Worm (Caenorhabditis elegans) whole organism, L4 larva: ENCODE results near the gene K09E2.2.

ENCODE experiments used
- D1046.2 ChIP-seq: fragments of 200-800 bp; sonication (Bioruptor generic); IDR thresholded peaks from 2 replicates; pipeline ENCODE4 v1.3.6; 2022; ENCODE audit warnings: missing genetic modification characterization, missing compliant biosample characterization
- F26F4.8 ChIP-seq: fragments of 200-800 bp; sonication (Bioruptor generic); conservative IDR thresholded peaks from 2 replicates; pipeline ENCODE4 v1.3.6; 2022; ENCODE audit warnings: missing genetic modification characterization, missing compliant biosample characterization
- F44E2.7 ChIP-seq: fragments of 200-800 bp; sonication (Bioruptor generic); IDR thresholded peaks from 2 replicates; pipeline ENCODE4 v2.1.2; 2022; ENCODE audit warnings: missing genetic modification characterization, missing compliant biosample characterization
- F49E8.2 ChIP-seq: sonication (generic microtip); optimal IDR thresholded peaks from 2 replicates; lab custom pipeline; 2016; ENCODE audit warnings: missing compliant biosample characterization, mild to moderate bottlenecking, missing genetic modification characterization, borderline replicate concordance
- Y105C5A.15 ChIP-seq: fragments of 200-800 bp; sonication (Bioruptor generic); IDR thresholded peaks from 2 replicates; pipeline ENCODE4 v1.3.6; 2022; ENCODE audit warnings: missing genetic modification characterization, missing compliant biosample characterization
- Y48G9A.11 ChIP-seq: fragments of 200-800 bp; sonication (Bioruptor generic); IDR thresholded peaks from 2 replicates; pipeline ENCODE4 v1.3.6; 2022; ENCODE audit warnings: missing genetic modification reagents, missing genetic modification characterization, missing compliant biosample characterization
- Y75B8A.6 ChIP-seq: fragments of 200-800 bp; sonication (Bioruptor generic); IDR thresholded peaks from 2 replicates; pipeline ENCODE4 v1.3.6; 2022; ENCODE audit warnings: missing genetic modification reagents, missing genetic modification characterization, missing compliant biosample characterization
- ZK337.2 ChIP-seq: fragments of 200-800 bp; sonication (Bioruptor generic); IDR thresholded peaks from 2 replicates; pipeline ENCODE4 v1.3.6; 2022; ENCODE audit warnings: missing genetic modification reagents, missing genetic modification characterization, missing compliant biosample characterization
- aha-1 ChIP-seq: fragments of 150-350 bp; peaks from one replicate; lab custom pipeline; 2014; ENCODE audit warnings: missing biosample characterization, missing genetic modification characterization
- ama-1 ChIP-seq: fragments of 150-350 bp; optimal IDR thresholded peaks from 2 replicates; lab custom pipeline; 2014; ENCODE audit warnings: inconsistent platforms, mixed read lengths
- arid-1 ChIP-seq: fragments of 200-800 bp; sonication (Bioruptor generic); conservative IDR thresholded peaks from 2 replicates; pipeline ENCODE4 v1.3.6; 2022; ENCODE audit warnings: missing genetic modification reagents, missing genetic modification characterization, missing compliant biosample characterization
- ceh-32 ChIP-seq: sonication (generic microtip); optimal IDR thresholded peaks from 2 replicates; lab custom pipeline; 2016; ENCODE audit warnings: mild to moderate bottlenecking, missing genetic modification characterization, missing compliant biosample characterization; ENCODE audit not compliant: poor library complexity
- ceh-44 ChIP-seq: fragments of 200-800 bp; sonication (Bioruptor generic); IDR thresholded peaks from 2 replicates; pipeline ENCODE4 v1.3.6; 2022; ENCODE audit warnings: missing genetic modification reagents, missing genetic modification characterization, missing compliant biosample characterization
- ces-1 ChIP-seq: fragments of 150-350 bp; sonication (generic microtip); optimal IDR thresholded peaks from 4 replicates; lab custom pipeline; 2014; ENCODE audit warnings: missing biosample characterization, missing genetic modification reagents, missing genetic modification characterization
- ctbp-1 ChIP-seq: fragments of 200-800 bp; sonication (Bioruptor generic); IDR thresholded peaks from 2 replicates; pipeline ENCODE4 v1.3.6; 2022; ENCODE audit warnings: missing genetic modification reagents, missing genetic modification characterization, missing compliant biosample characterization
- daf-16 ChIP-seq, 3 experiments: sonication (generic microtip); optimal IDR thresholded peaks; 2 replicates each; lab custom pipeline; 2016 to 2017; ENCODE audit warnings: missing genetic modification characterization in 3 of 3, missing genetic modification reagents in 3 of 3, mild to moderate bottlenecking in 2 of 3, missing compliant biosample characterization in 2 of 3, missing biosample characterization in 1 of 3, moderate library complexity in 1 of 3
- daf-19 ChIP-seq: fragments of 200-800 bp; sonication (Bioruptor generic); conservative IDR thresholded peaks from 2 replicates; pipeline ENCODE4 v1.3.6; 2022; ENCODE audit warnings: missing genetic modification characterization, missing compliant biosample characterization
- dmd-6 ChIP-seq: fragments of 200-800 bp; sonication (Bioruptor generic); IDR thresholded peaks from 2 replicates; pipeline ENCODE4 v1.3.6; 2022; ENCODE audit warnings: missing genetic modification reagents, missing genetic modification characterization, missing compliant biosample characterization
- duxl-1 ChIP-seq: sonication (generic microtip); optimal IDR thresholded peaks from 2 replicates; lab custom pipeline; 2016; ENCODE audit warnings: mild to moderate bottlenecking, missing genetic modification characterization, moderate library complexity, missing compliant biosample characterization; ENCODE audit not compliant: poor library complexity
- dve-1 ChIP-seq: sonication (generic microtip); optimal IDR thresholded peaks from 2 replicates; lab custom pipeline; 2017; ENCODE audit warnings: antibody characterized with exemption, mild to moderate bottlenecking, missing genetic modification characterization, missing compliant biosample characterization; ENCODE audit not compliant: insufficient read depth
- hlh-30 ChIP-seq: sonication (generic microtip); optimal IDR thresholded peaks from 2 replicates; lab custom pipeline; 2017; ENCODE audit warnings: antibody characterized with exemption, mild to moderate bottlenecking, missing genetic modification characterization, missing compliant biosample characterization; ENCODE audit not compliant: insufficient read depth
- hmg-1.1 ChIP-seq: fragments of 200-800 bp; sonication (Bioruptor generic); IDR thresholded peaks from 2 replicates; pipeline ENCODE4 v1.3.6; 2022; ENCODE audit warnings: missing genetic modification reagents, missing genetic modification characterization, missing compliant biosample characterization
- lim-7 ChIP-seq: fragments of 200-800 bp; sonication (Bioruptor generic); IDR thresholded peaks from 2 replicates; pipeline ENCODE4 v1.3.6; 2022; ENCODE audit warnings: missing genetic modification characterization, missing compliant biosample characterization
- lin-39 ChIP-seq: fragments of 150-350 bp; optimal IDR thresholded peaks from 2 replicates; lab custom pipeline; 2014; ENCODE audit warnings: missing biosample characterization, missing genetic modification reagents, missing genetic modification characterization
- lir-3 ChIP-seq: sonication (generic microtip); optimal IDR thresholded peaks from 2 replicates; lab custom pipeline; 2016; ENCODE audit warnings: mild to moderate bottlenecking, missing genetic modification characterization, missing compliant biosample characterization
- madf-5 ChIP-seq, 2 experiments: fragments of 200-800 bp; sonication (Bioruptor generic); IDR thresholded peaks; 2 replicates each; pipeline ENCODE4 v1.3.6; 2022; ENCODE audit warnings: missing compliant biosample characterization in 2 of 2, missing genetic modification characterization in 2 of 2
- madf-9 ChIP-seq: fragments of 200-800 bp; sonication (Bioruptor generic); conservative IDR thresholded peaks from 2 replicates; pipeline ENCODE4 v1.3.6; 2022; ENCODE audit warnings: missing genetic modification reagents, missing genetic modification characterization, missing compliant biosample characterization
- mdl-1 ChIP-seq, 2 experiments: fragments of 150-350 bp in 1 of 2; sonication (generic microtip) in 1 of 2; optimal IDR thresholded peaks; 2 replicates each; lab custom pipeline; 2014 to 2017; ENCODE audit warnings: missing biosample characterization in 2 of 2, missing genetic modification characterization in 2 of 2
- mes-2 ChIP-seq: sonication (generic microtip); optimal IDR thresholded peaks from 2 replicates; lab custom pipeline; 2016; ENCODE audit warnings: missing genotype, mild to moderate bottlenecking, missing genetic modification characterization, missing compliant biosample characterization; ENCODE audit not compliant: poor library complexity, severe bottlenecking
- mxl-3 ChIP-seq: fragments of 200-800 bp; sonication (Bioruptor generic); optimal IDR thresholded peaks from 2 replicates; lab custom pipeline; 2018; ENCODE audit warnings: mild to moderate bottlenecking, missing genetic modification characterization, missing compliant biosample characterization
- nhr-102 ChIP-seq: sonication (generic microtip); optimal IDR thresholded peaks from 2 replicates; lab custom pipeline; 2016; ENCODE audit warnings: mild to moderate bottlenecking, missing genetic modification characterization, moderate library complexity, missing compliant biosample characterization
- nhr-11 ChIP-seq: fragments of 150-350 bp; optimal IDR thresholded peaks from 2 replicates; lab custom pipeline; 2014; ENCODE audit warnings: missing biosample characterization, missing genetic modification characterization
- nhr-28 ChIP-seq: fragments of 150-350 bp; optimal IDR thresholded peaks from 2 replicates; lab custom pipeline; 2014; ENCODE audit warnings: missing biosample characterization, missing genetic modification characterization
- nhr-41 ChIP-seq: fragments of 200-800 bp; sonication (Bioruptor generic); IDR thresholded peaks from 2 replicates; pipeline ENCODE4 v1.3.6; 2022; ENCODE audit warnings: missing genetic modification reagents, missing genetic modification characterization, missing compliant biosample characterization
- nhr-42 ChIP-seq: fragments of 200-800 bp; sonication (Bioruptor generic); IDR thresholded peaks from 2 replicates; pipeline ENCODE4 v1.3.6; 2022; ENCODE audit warnings: missing genetic modification characterization, missing compliant biosample characterization
- nhr-48 ChIP-seq: sonication (generic microtip); optimal IDR thresholded peaks from 2 replicates; lab custom pipeline; 2016; ENCODE audit warnings: mild to moderate bottlenecking, missing genetic modification characterization, missing compliant biosample characterization
- pha-4 ChIP-seq, 2 experiments: fragments of 150-350 bp in 1 of 2; fragments of 200-800 bp in 1 of 2; sonication (Bioruptor generic) in 1 of 2; IDR thresholded peaks in 1 of 2; optimal IDR thresholded peaks in 1 of 2; 2 replicates each; pipeline versions ENCODE4 v1.3.6 to Lab custom; 2014 to 2022; ENCODE audit warnings: missing genetic modification characterization in 2 of 2, missing genetic modification reagents in 2 of 2, missing biosample characterization in 1 of 2, missing compliant biosample characterization in 1 of 2
- php-3 ChIP-seq: fragments of 200-800 bp; sonication (Bioruptor generic); IDR thresholded peaks from 2 replicates; pipeline ENCODE4 v1.3.6; 2022; ENCODE audit warnings: missing genetic modification reagents, missing genetic modification characterization, missing compliant biosample characterization
- rbr-2 ChIP-seq: sonication (generic microtip); optimal IDR thresholded peaks from 2 replicates; lab custom pipeline; 2016; ENCODE audit warnings: missing genotype, missing genetic modification characterization, missing compliant biosample characterization
- sdz-12 ChIP-seq: fragments of 200-800 bp; sonication (Bioruptor generic); optimal IDR thresholded peaks from 2 replicates; lab custom pipeline; 2018; ENCODE audit warnings: mild to moderate bottlenecking, missing genetic modification characterization, missing compliant biosample characterization
- snpc-1.2 ChIP-seq: fragments of 200-800 bp; sonication (Bioruptor generic); IDR thresholded peaks from 2 replicates; pipeline ENCODE4 v1.3.6; 2022; ENCODE audit warnings: missing genetic modification reagents, missing genetic modification characterization, missing compliant biosample characterization
- spr-1 ChIP-seq: sonication (generic microtip); optimal IDR thresholded peaks from 2 replicates; lab custom pipeline; 2016; ENCODE audit warnings: mild to moderate bottlenecking, missing genetic modification characterization, missing compliant biosample characterization
- spr-3 ChIP-seq: fragments of 200-800 bp; sonication (Bioruptor generic); optimal IDR thresholded peaks from 2 replicates; lab custom pipeline; 2018; ENCODE audit warnings: mild to moderate bottlenecking, missing genetic modification characterization, missing compliant biosample characterization
- tag-97 ChIP-seq: fragments of 200-800 bp; sonication (Bioruptor generic); IDR thresholded peaks from 2 replicates; pipeline ENCODE4 v1.3.6; 2022; ENCODE audit warnings: missing genetic modification characterization, missing compliant biosample characterization
- tra-1 ChIP-seq: fragments of 200-800 bp; sonication (Bioruptor generic); IDR thresholded peaks from 2 replicates; pipeline ENCODE4 v1.3.6; 2022; ENCODE audit warnings: missing genetic modification reagents, missing genetic modification characterization, missing compliant biosample characterization
- vab-7 ChIP-seq: fragments of 200-800 bp; sonication (Bioruptor generic); IDR thresholded peaks from 2 replicates; pipeline ENCODE4 v1.3.6; 2022; ENCODE audit warnings: missing genetic modification reagents, missing genetic modification characterization, missing compliant biosample characterization
- zip-2 ChIP-seq: fragments of 150-350 bp; optimal IDR thresholded peaks from 2 replicates; lab custom pipeline; 2014; ENCODE audit warnings: missing biosample characterization, missing genetic modification characterization

K09E2.2 gene

ce11 chrX:8638679-8639184, 34.1 kb upstream of the K09E2.2 start:
- TF ChIP-seq hmg-1.1 (GFP tag; lab: Robert Waterston, UW) (peak; percentile 39; the same call in 1 of the 2 replicates), daf-19 (GFP tag; lab: Robert Waterston, UW) (peak; percentile 77; the same call in 1 of the 2 replicates), lir-3 (tag; lab: Kevin White, UChicago) (peak; percentile 80), vab-7 (GFP tag; lab: Robert Waterston, UW) (0 out of 2 replicates have a peak, but pooled peaks have one; percentile 7), tra-1 (GFP tag; lab: Robert Waterston, UW) (no peak), arid-1 (GFP tag; lab: Robert Waterston, UW) (peak; percentile 67), ZK337.2 (GFP tag; lab: Robert Waterston, UW) (peak; percentile 55; the same call in 1 of the 2 replicates), ama-1 (lab: Kevin White, UChicago) (no peak), Y105C5A.15 (GFP tag; lab: Robert Waterston, UW) (peak; percentile 71; the same call in 1 of the 2 replicates), mxl-3 (GFP tag; lab: Kevin White, UChicago) (no peak), tag-97 (no peak), F44E2.7 (GFP tag; lab: Robert Waterston, UW) (peak; percentile 88), ctbp-1 (peak; percentile 62; the same call in 1 of the 2 replicates), lim-7 (GFP tag; lab: Robert Waterston, UW) (peak; percentile 62), spr-3 (GFP tag; lab: Kevin White, UChicago) (peak; percentile 57), hlh-30 (tag; lab: Kevin White, UChicago) (peak; percentile 24), nhr-42 (GFP tag; lab: Robert Waterston, UW) (peak; percentile 38; the same call in 1 of the 2 replicates), nhr-41 (GFP tag; lab: Robert Waterston, UW) (0 out of 2 replicates have a peak, but pooled peaks have one; percentile 11), mdl-1 (tag; optimal IDR thresholded peaks at IDR 0.05; lab: Kevin White, UChicago) (no peak), Y75B8A.6 (no peak), spr-1 (tag; lab: Kevin White, UChicago) (peak; percentile 53), aha-1 (peak; percentile 79), F26F4.8 (peak; percentile 93), lin-39 (tag; lab: Kevin White, UChicago) (no peak), rbr-2 (tag; lab: Kevin White, UChicago) (no peak), ces-1 (GFP tag; lab: Kevin White, UChicago) (no peak), madf-5 (GFP tag; IDR thresholded peaks at IDR 0.05; lab: Robert Waterston, UW) (peak; percentile 10 to 75; a peak in 2 of 4 replicates), madf-9 (GFP tag; lab: Robert Waterston, UW) (no peak; the same call in 1 of the 2 replicates), mes-2 (tag; lab: Kevin White, UChicago) (peak; percentile 56), ceh-32 (peak; percentile 25), zip-2 (tag; lab: Kevin White, UChicago) (peak; percentile 45), dmd-6 (peak; percentile 13; the same call in 1 of the 2 replicates), nhr-11 (tag; lab: Kevin White, UChicago) (no peak), daf-16 (GFP tag; optimal IDR thresholded peaks at IDR 0.05; lab: Kevin White, UChicago) (peak in 1 of 2 experiments; percentile 84), daf-16 (tag; optimal IDR thresholded peaks at IDR 0.05; lab: Kevin White, UChicago) (peak; percentile 13), F49E8.2 (tag; lab: Kevin White, UChicago) (peak; percentile 58), Y48G9A.11 (peak; percentile 55; the same call in 1 of the 2 replicates), nhr-102 (peak; percentile 55), dve-1 (tag; lab: Kevin White, UChicago) (peak; percentile 31), pha-4 (GFP tag; IDR thresholded peaks at IDR 0.05; lab: Robert Waterston, UW) (peak; percentile 64), pha-4 (tag; optimal IDR thresholded peaks at IDR 0.05; lab: Kevin White, UChicago) (no peak), ceh-44 (GFP tag; lab: Robert Waterston, UW) (0 out of 2 replicates have a peak, but pooled peaks have one; percentile 25), php-3 (peak; percentile 48; the same call in 1 of the 2 replicates), sdz-12 (GFP tag; lab: Kevin White, UChicago) (no peak), D1046.2 (GFP tag; lab: Robert Waterston, UW) (no peak), duxl-1 (tag; lab: Kevin White, UChicago) (no peak), snpc-1.2 (GFP tag; lab: Robert Waterston, UW) (peak; percentile 85), nhr-48 (peak; percentile 43), nhr-28 (no peak)
